Worm (Caenorhabditis elegans) whole organism, L2 larva: ENCODE measurements around the gene F22B7.9.

Source experiments
- alr-1 ChIP-seq: fragments of 150-350 bp; optimal IDR thresholded peaks from 2 replicates; lab custom pipeline; 2014; ENCODE audit warnings: missing biosample characterization, missing genetic modification characterization
- blmp-1 ChIP-seq: sonication (generic microtip); optimal IDR thresholded peaks from 2 replicates; lab custom pipeline; 2017; ENCODE audit warnings: missing genetic modification characterization, mild to moderate bottlenecking, missing compliant biosample characterization, antibody characterized with exemption, moderate library complexity; ENCODE audit not compliant: insufficient read depth

DNA sequence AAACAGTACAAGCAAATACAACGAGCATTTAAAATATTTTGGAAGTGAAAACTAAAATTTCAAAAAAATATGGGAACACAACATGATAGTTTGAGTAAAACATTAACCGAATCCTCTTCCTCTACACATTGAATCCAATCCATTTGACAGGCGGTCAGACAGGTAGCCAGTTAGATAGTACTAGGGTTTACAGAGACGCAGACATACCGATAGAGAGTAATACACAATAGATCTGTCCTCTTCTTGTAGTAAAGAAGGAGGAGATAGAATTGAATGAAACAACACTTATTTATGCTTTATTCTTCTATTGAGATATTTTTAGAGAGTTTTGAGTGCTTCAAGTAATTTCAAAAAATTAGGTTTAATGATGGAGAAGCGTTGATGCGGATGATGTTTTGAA is 15.0 kb upstream of the F22B7.9 start:
- TF ChIP-seq alr-1 (tag; lab: Kevin White, UChicago), result no peak
- no peak for TF ChIP-seq blmp-1
